Worm (Caenorhabditis elegans): Measurements from ENCODE around the gene her-1.

Gene her-1

ce11 chrV:9679166-9679565 lies 17.6 kb upstream of the her-1 start, which contains the start of gene ZK287.9:
Gene ZK287.9, plus strand, starts transcription at chrV:9679357.
- TF ChIP-seq unc-39 (tag; optimal IDR thresholded peaks at IDR 0.05) (no peak), M03D4.4 (tag; optimal IDR thresholded peaks at IDR 0.05) (no peak), cnd-1 (tag; optimal IDR thresholded peaks at IDR 0.05) (no peak), bed-3 (GFP tag; optimal IDR thresholded peaks at IDR 0.05) (no peak), ham-2 (GFP tag; optimal IDR thresholded peaks at IDR 0.05) (no peak), ceh-39 (tag; optimal IDR thresholded peaks at IDR 0.05) (no peak), mls-2 (tag; optimal IDR thresholded peaks at IDR 0.05) (no peak), ces-1 (GFP tag; optimal IDR thresholded peaks at IDR 0.05) (no peak), sem-2 (GFP tag; optimal IDR thresholded peaks at IDR 0.05) (no peak), pha-4 (tag; optimal IDR thresholded peaks at IDR 0.05) (no peak), blmp-1 (tag; optimal IDR thresholded peaks at IDR 0.05) (no peak), elt-3 (tag; optimal IDR thresholded peaks at IDR 0.05) (no peak), zip-8 (tag; optimal IDR thresholded peaks at IDR 0.05) (no peak), ceh-43 (GFP tag; optimal IDR thresholded peaks at IDR 0.05) (no peak), nhr-76 (tag; optimal IDR thresholded peaks at IDR 0.05) (no peak), nhr-28 (tag; optimal IDR thresholded peaks at IDR 0.05) (no peak), mep-1 (tag; optimal IDR thresholded peaks at IDR 0.05) (no peak), lsy-2 (tag; optimal IDR thresholded peaks at IDR 0.05) (no peak), sptf-1 (tag; optimal IDR thresholded peaks at IDR 0.05) (no peak), nhr-237 (tag; optimal IDR thresholded peaks at IDR 0.05) (no peak)

ce11 chrV:9680260-9680659 lies 16.6 kb upstream of the her-1 start:
- no peak for TF ChIP-seq ham-2 (GFP tag; optimal IDR thresholded peaks at IDR 0.05)
- no peak for TF ChIP-seq mls-2 (tag; optimal IDR thresholded peaks at IDR 0.05)
- TF ChIP-seq unc-62 (GFP tag; optimal IDR thresholded peaks at IDR 0.05) = no peak
- no peak for TF ChIP-seq nhr-237 (tag; optimal IDR thresholded peaks at IDR 0.05)
- TF ChIP-seq elt-3 (tag; optimal IDR thresholded peaks at IDR 0.05) = no peak

ce11 chrV:9685559-9685958 lies 11.3 kb upstream of the her-1 start, which contains the start of gene ZK287.4:
Gene ZK287.4, minus strand, starts transcription at chrV:9685659.
- TF ChIP-seq lsy-2 (tag; optimal IDR thresholded peaks at IDR 0.05) (no peak), nhr-12 (tag; optimal IDR thresholded peaks at IDR 0.05) (no peak), nhr-2 (tag; optimal IDR thresholded peaks at IDR 0.05) (no peak), cnd-1 (tag; optimal IDR thresholded peaks at IDR 0.05) (no peak), mab-5 (tag; optimal IDR thresholded peaks at IDR 0.05) (no peak), tbx-8 (GFP tag; optimal IDR thresholded peaks at IDR 0.05) (no peak), mls-2 (tag; optimal IDR thresholded peaks at IDR 0.05) (no peak), nhr-237 (tag; optimal IDR thresholded peaks at IDR 0.05) (no peak), sptf-1 (tag; optimal IDR thresholded peaks at IDR 0.05) (no peak), lin-32 (GFP tag; optimal IDR thresholded peaks at IDR 0.05) (no peak), flh-1 (GFP tag; optimal IDR thresholded peaks at IDR 0.05) (no peak), ceh-39 (tag; optimal IDR thresholded peaks at IDR 0.05) (no peak), mep-1 (tag; optimal IDR thresholded peaks at IDR 0.05) (no peak), unc-39 (tag; optimal IDR thresholded peaks at IDR 0.05) (no peak), blmp-1 (tag; optimal IDR thresholded peaks at IDR 0.05) (no peak), M03D4.4 (tag; optimal IDR thresholded peaks at IDR 0.05) (no peak)

DNA sequence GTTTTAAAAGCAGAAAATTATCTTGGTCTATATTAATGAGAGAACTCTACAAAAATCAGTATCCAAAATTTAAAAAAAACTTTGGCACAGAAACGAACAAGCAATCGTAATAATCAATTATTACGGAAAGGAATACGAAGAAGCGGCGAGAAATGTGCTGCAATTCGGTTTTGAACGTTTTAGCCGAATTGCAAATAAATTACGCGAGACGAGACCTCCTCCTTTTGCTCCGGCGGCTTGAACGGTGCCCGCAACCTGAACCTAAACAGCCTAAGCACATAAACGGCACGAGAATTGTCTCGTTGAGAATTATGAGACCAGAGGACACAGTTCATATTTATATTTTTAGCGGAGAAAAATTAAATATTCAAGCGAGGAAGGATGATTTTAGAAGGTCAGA lies 7.5 kb upstream of the her-1 start:
- TF ChIP-seq M03D4.4 (tag; optimal IDR thresholded peaks at IDR 0.05) = no peak

ce11 chrV:9690099-9690572 lies 6.7 kb upstream of the her-1 start, which contains the start of gene rbx-1:
Gene rbx-1, minus strand, starts transcription at chrV:9690522.
- TF ChIP-seq cnd-1 (tag; optimal IDR thresholded peaks at IDR 0.05) = no peak
- TF ChIP-seq snpc-4 (tag; optimal IDR thresholded peaks at IDR 0.05) = no peak
- TF ChIP-seq M03D4.4 (tag; optimal IDR thresholded peaks at IDR 0.05) = no peak
- no peak for TF ChIP-seq nhr-76 (tag; optimal IDR thresholded peaks at IDR 0.05)
- TF ChIP-seq hlh-1 (tag; optimal IDR thresholded peaks at IDR 0.05) = no peak
- TF ChIP-seq lsy-2 (tag; optimal IDR thresholded peaks at IDR 0.05) = no peak
- TF ChIP-seq elt-1 (tag; optimal IDR thresholded peaks at IDR 0.05; ENCODE audit: borderline replicate concordance, insufficient read depth) = no peak
- no peak for TF ChIP-seq ceh-39 (tag; optimal IDR thresholded peaks at IDR 0.05)
- no peak for TF ChIP-seq unc-39 (tag; optimal IDR thresholded peaks at IDR 0.05)
- no peak for TF ChIP-seq bed-3 (GFP tag; optimal IDR thresholded peaks at IDR 0.05)
- no peak for TF ChIP-seq ham-2 (GFP tag; optimal IDR thresholded peaks at IDR 0.05)
- TF ChIP-seq ceh-83 (GFP tag; optimal IDR thresholded peaks at IDR 0.05) = no peak
- TF ChIP-seq elt-3 (tag; optimal IDR thresholded peaks at IDR 0.05) = no peak
- TF ChIP-seq mls-2 (tag; optimal IDR thresholded peaks at IDR 0.05) = no peak
- no peak for TF ChIP-seq zip-8 (tag; optimal IDR thresholded peaks at IDR 0.05)

All from whole organism, mixed stage, embryonic.